Fruit fly (Drosophila melanogaster) whole organism, wandering third instar larva: Measurements from ENCODE around the gene CG10969.

Experiments
- Abd-B ChIP-seq: fragments of >200 bp; optimal IDR thresholded peaks from 2 replicates; lab custom pipeline; 2017; ENCODE audit warnings: missing biosample characterization, missing genetic modification characterization
- CG32264 ChIP-seq: fragments of 200-800 bp; sonication (Bioruptor generic); optimal IDR thresholded peaks from 2 replicates; lab custom pipeline; 2016; ENCODE audit warnings: missing biosample characterization, missing genetic modification characterization
- CG9705 ChIP-seq: fragments of 200-800 bp; sonication (Bioruptor generic); optimal IDR thresholded peaks from 2 replicates; lab custom pipeline; 2018; ENCODE audit warnings: missing biosample characterization, mild to moderate bottlenecking, missing genetic modification characterization
- Dfd ChIP-seq: fragments of >200 bp; optimal IDR thresholded peaks from 2 replicates; lab custom pipeline; 2017; ENCODE audit warnings: missing biosample characterization, missing genetic modification characterization
- Dif ChIP-seq: fragments of 200-275, 200-300 bp; sonication (Bioruptor generic); optimal IDR thresholded peaks from 2 replicates; lab custom pipeline; 2018; ENCODE audit warnings: missing biosample characterization, missing genetic modification characterization; ENCODE audit not compliant: partially characterized antibody
- GATAd ChIP-seq: sonication (Bioruptor generic); optimal IDR thresholded peaks from 2 replicates; lab custom pipeline; 2016; ENCODE audit warnings: missing biosample characterization, missing genetic modification characterization
- Hnf4 ChIP-seq: fragments of 200-800 bp; sonication (Bioruptor generic); optimal IDR thresholded peaks from 2 replicates; lab custom pipeline; 2016; ENCODE audit warnings: missing biosample characterization, mild to moderate bottlenecking, missing genetic modification characterization
- Hr78 ChIP-seq: fragments of >200 bp; optimal IDR thresholded peaks from 2 replicates; lab custom pipeline; 2017; ENCODE audit warnings: missing biosample characterization, missing genetic modification characterization
- Hr83 ChIP-seq: fragments of 200-300 bp; sonication (Bioruptor generic); optimal IDR thresholded peaks from 2 replicates; lab custom pipeline; 2016; ENCODE audit warnings: missing biosample characterization, mild to moderate bottlenecking, missing genetic modification characterization, moderate library complexity; ENCODE audit not compliant: poor library complexity, severe bottlenecking
- Jra ChIP-seq: sonication (Bioruptor generic); optimal IDR thresholded peaks from 2 replicates; lab custom pipeline; 2016; ENCODE audit warnings: missing biosample characterization, missing genetic modification characterization
- Mio ChIP-seq: sonication (Bioruptor generic); optimal IDR thresholded peaks from 2 replicates; lab custom pipeline; 2016; ENCODE audit warnings: missing biosample characterization, missing genetic modification characterization
- Myc ChIP-seq: fragments of >200 bp; optimal IDR thresholded peaks from 2 replicates; lab custom pipeline; 2017
- N ChIP-seq: fragments of >200 bp; optimal IDR thresholded peaks from 2 replicates; lab custom pipeline; 2018; ENCODE audit warnings: missing biosample characterization, missing external identifiers, missing genetic modification characterization
- Rel ChIP-seq, 2 experiments: fragments of 200-800 bp; sonication (Bioruptor generic) in 1 of 2; optimal IDR thresholded peaks; 2 replicates in 1 of 2; 3 replicates in 1 of 2; lab custom pipeline; 2016 to 2019; ENCODE audit warnings: mild to moderate bottlenecking in 2 of 2, missing biosample characterization in 2 of 2, missing genetic modification characterization in 2 of 2, moderate library complexity in 1 of 2
- Sp1 ChIP-seq: fragments of 200-800 bp; sonication (Bioruptor generic); optimal IDR thresholded peaks from 3 replicates; lab custom pipeline; 2019; ENCODE audit warnings: missing biosample characterization, mild to moderate bottlenecking, missing genetic modification characterization, moderate library complexity
- Vsx2 ChIP-seq: fragments of 200-300, 225-300 bp; sonication (Bioruptor generic); optimal IDR thresholded peaks from 2 replicates; lab custom pipeline; 2018; ENCODE audit warnings: missing biosample characterization, missing genetic modification characterization; ENCODE audit not compliant: partially characterized antibody
- br ChIP-seq: fragments of 200-800 bp; sonication (Bioruptor generic); optimal IDR thresholded peaks from 2 replicates; lab custom pipeline; 2016; ENCODE audit warnings: missing biosample characterization, missing genetic modification characterization
- brk ChIP-seq: fragments of 200-800 bp; sonication (Bioruptor generic); optimal IDR thresholded peaks from 2 replicates; lab custom pipeline; 2016; ENCODE audit warnings: missing biosample characterization, mild to moderate bottlenecking, missing genetic modification characterization
- dl ChIP-seq, 2 experiments: fragments of 175-275, 200-275 bp in 1 of 2; fragments of 200-275 bp in 1 of 2; sonication (Bioruptor generic); optimal IDR thresholded peaks; lab custom pipeline; 2018; ENCODE audit warnings: mild to moderate bottlenecking in 2 of 2, missing biosample characterization in 2 of 2, missing genetic modification characterization in 2 of 2, moderate library complexity in 2 of 2; ENCODE audit not compliant: partially characterized antibody in 2 of 2, insufficient read depth in 1 of 2
- dmrt93B ChIP-seq: fragments of 200-800 bp; sonication (Bioruptor generic); optimal IDR thresholded peaks from 2 replicates; lab custom pipeline; 2018; ENCODE audit warnings: missing biosample characterization, mild to moderate bottlenecking, missing genetic modification characterization
- foxo ChIP-seq, 2 experiments: fragments of 200-800 bp; sonication (Bioruptor generic); optimal IDR thresholded peaks; 2 replicates in 1 of 2; 3 replicates in 1 of 2; lab custom pipeline; 2016 to 2017; ENCODE audit warnings: missing biosample characterization in 2 of 2, missing genetic modification characterization in 2 of 2
- fru ChIP-seq: fragments of 200-800 bp; sonication (Bioruptor generic); optimal IDR thresholded peaks from 3 replicates; lab custom pipeline; 2016; ENCODE audit warnings: missing biosample characterization, mild to moderate bottlenecking, missing genetic modification characterization
- h ChIP-seq: fragments of 200-800 bp; sonication (Bioruptor generic); optimal IDR thresholded peaks from 3 replicates; lab custom pipeline; 2016; ENCODE audit warnings: missing biosample characterization, mild to moderate bottlenecking, missing genetic modification characterization
- jim ChIP-seq: fragments of 175-275, 200-325 bp; sonication (Bioruptor generic); optimal IDR thresholded peaks from 2 replicates; lab custom pipeline; 2016; ENCODE audit warnings: missing biosample characterization, mild to moderate bottlenecking, missing genetic modification characterization
- lola ChIP-seq: fragments of >200 bp; optimal IDR thresholded peaks from 2 replicates; lab custom pipeline; 2017; ENCODE audit warnings: missing biosample characterization, missing genetic modification characterization
- pan ChIP-seq: fragments of >200 bp; optimal IDR thresholded peaks from 2 replicates; lab custom pipeline; 2017
- psq ChIP-seq: fragments of 200-800 bp; sonication (Bioruptor generic); optimal IDR thresholded peaks from 3 replicates; lab custom pipeline; 2017; ENCODE audit warnings: missing biosample characterization, mild to moderate bottlenecking, missing genetic modification characterization, moderate library complexity
- rgr ChIP-seq: fragments of 200-800 bp; sonication (Bioruptor generic); optimal IDR thresholded peaks from 3 replicates; lab custom pipeline; 2016; ENCODE audit warnings: missing biosample characterization, mild to moderate bottlenecking, missing genetic modification characterization
- sv ChIP-seq: fragments of 200-800 bp; sonication (Bioruptor generic); optimal IDR thresholded peaks from 3 replicates; lab custom pipeline; 2016; ENCODE audit warnings: missing biosample characterization, missing genetic modification characterization
- tai ChIP-seq: sonication (Bioruptor generic); optimal IDR thresholded peaks from 2 replicates; lab custom pipeline; 2016; ENCODE audit warnings: missing biosample characterization, missing genetic modification characterization
- usp ChIP-seq: fragments of >200 bp; optimal IDR thresholded peaks from 2 replicates; lab custom pipeline; 2017; ENCODE audit warnings: missing biosample characterization, missing genetic modification characterization
- woc ChIP-seq: sonication (Bioruptor generic); optimal IDR thresholded peaks from 2 replicates; lab custom pipeline; 2016; ENCODE audit warnings: missing biosample characterization, mild to moderate bottlenecking, missing genetic modification characterization

The CG10969 gene

dm6 chr3L:12798795-12799311, 18.0 kb upstream of the CG10969 start:
- TF ChIP-seq tai (GFP tag; lab: Kevin White, UChicago): no peak
- TF ChIP-seq Jra (GFP tag; lab: Kevin White, UChicago): no peak
- no peak for TF ChIP-seq pan (lab: Kevin White, UChicago)
- no peak for TF ChIP-seq jim (GFP tag; lab: Kevin White, UChicago)
- no peak for TF ChIP-seq foxo (GFP tag; optimal IDR thresholded peaks at IDR 0.05; lab: Kevin White, UChicago)
- TF ChIP-seq sv (GFP tag; lab: Kevin White, UChicago): no peak
- no peak for TF ChIP-seq rgr (GFP tag; lab: Kevin White, UChicago)
- no peak for TF ChIP-seq woc (GFP tag; lab: Kevin White, UChicago)
- TF ChIP-seq Vsx2 (GFP tag; lab: Kevin White, UChicago): no peak
- peak; percentile 20 for TF ChIP-seq psq
- no peak for TF ChIP-seq Mio
- TF ChIP-seq fru (GFP tag; lab: Kevin White, UChicago): peak; percentile 54
- TF ChIP-seq Hnf4 (GFP tag; lab: Kevin White, UChicago): no peak
- no peak for TF ChIP-seq dl (GFP tag; optimal IDR thresholded peaks at IDR 0.05; lab: Kevin White, UChicago; ENCODE audit: insufficient read depth in 1 of 2, partially characterized antibody in 2 of 2)
- no peak for TF ChIP-seq Myc (lab: Kevin White, UChicago)
- no peak for TF ChIP-seq Dfd (GFP tag; lab: Kevin White, UChicago)
- no peak for TF ChIP-seq lola (GFP tag; lab: Kevin White, UChicago)
- TF ChIP-seq Dif (GFP tag; lab: Kevin White, UChicago): no peak
- TF ChIP-seq usp (GFP tag; lab: Kevin White, UChicago): no peak
- no peak for TF ChIP-seq GATAd (GFP tag; lab: Kevin White, UChicago)
- no peak for TF ChIP-seq N (GFP tag; lab: Kevin White, UChicago)
- peak; percentile 3 for TF ChIP-seq Sp1 (GFP tag; lab: Kevin White, UChicago)
- TF ChIP-seq br (GFP tag; lab: Kevin White, UChicago): peak; percentile 8
- no peak for TF ChIP-seq Hr83 (GFP tag; lab: Kevin White, UChicago)
- TF ChIP-seq Rel (GFP tag; optimal IDR thresholded peaks at IDR 0.05; lab: Kevin White, UChicago): no peak
- no peak for TF ChIP-seq Rel (tag; optimal IDR thresholded peaks at IDR 0.05; lab: Kevin White, UChicago)
- peak; percentile 16 for TF ChIP-seq h (GFP tag; lab: Kevin White, UChicago)
- no peak for TF ChIP-seq dmrt93B (GFP tag; lab: Kevin White, UChicago)
- no peak for TF ChIP-seq Abd-B
- no peak for TF ChIP-seq Hr78 (GFP tag; lab: Kevin White, UChicago)

DNA sequence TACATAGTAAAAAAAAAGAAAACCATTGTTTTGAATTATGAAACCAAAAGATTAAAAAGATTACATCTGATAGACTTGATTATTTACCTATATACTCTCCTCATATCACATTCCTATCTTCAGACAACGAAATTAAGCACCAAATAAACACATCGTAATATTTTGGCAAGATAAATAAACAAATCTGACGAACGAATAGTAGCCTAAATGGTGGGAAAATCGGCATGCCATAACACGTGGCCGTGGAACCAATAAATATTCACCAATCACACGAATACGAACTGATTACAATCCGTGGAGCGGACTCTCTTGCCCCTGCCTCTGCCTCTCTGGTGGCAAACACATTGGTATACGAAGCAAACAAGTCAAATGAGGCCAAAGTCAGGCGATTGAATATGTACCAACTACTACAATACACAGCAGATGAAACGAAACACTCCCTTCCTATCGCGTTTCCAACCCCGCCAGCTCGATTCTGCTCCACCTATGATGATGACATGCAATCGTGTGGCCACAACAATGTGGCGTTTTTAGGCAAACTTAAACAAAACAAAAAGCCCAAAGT, 15.3 kb upstream of the CG10969 start:
- TF ChIP-seq CG9705 (no peak), Abd-B (no peak), CG32264 (no peak), Hnf4 (GFP tag; lab: Kevin White, UChicago) (no peak), pan (lab: Kevin White, UChicago) (no peak), jim (GFP tag; lab: Kevin White, UChicago) (no peak)

DNA sequence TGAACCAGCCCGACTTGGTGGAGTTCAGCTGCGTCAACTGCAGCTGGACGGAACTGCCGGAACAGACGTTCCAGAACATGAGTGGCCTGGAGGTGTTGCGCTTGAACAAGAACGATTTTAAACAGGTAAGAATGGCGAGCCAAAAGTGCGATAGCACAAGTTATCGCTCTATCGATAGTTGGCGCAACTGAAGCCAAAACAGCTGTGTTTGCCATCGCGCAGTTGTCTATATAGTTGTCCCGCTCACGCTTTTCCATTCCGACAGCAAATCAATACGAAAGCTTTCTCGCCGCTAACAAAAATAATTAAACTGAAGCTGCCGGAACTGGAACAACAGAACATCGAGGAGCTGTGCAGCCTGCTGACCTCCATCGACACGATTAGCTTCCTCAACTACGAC, 13.6 kb upstream of the CG10969 start:
- TF ChIP-seq jim (GFP tag; lab: Kevin White, UChicago) (no peak), sv (GFP tag; lab: Kevin White, UChicago) (no peak), Myc (lab: Kevin White, UChicago) (no peak), tai (GFP tag; lab: Kevin White, UChicago) (no peak), br (GFP tag; lab: Kevin White, UChicago) (no peak), woc (GFP tag; lab: Kevin White, UChicago) (no peak), GATAd (GFP tag; lab: Kevin White, UChicago) (no peak), h (GFP tag; lab: Kevin White, UChicago) (no peak), brk (GFP tag; lab: Kevin White, UChicago) (no peak), Mio (no peak), pan (lab: Kevin White, UChicago) (no peak), Abd-B (no peak), Hnf4 (GFP tag; lab: Kevin White, UChicago) (no peak), Hr83 (GFP tag; lab: Kevin White, UChicago) (no peak), Jra (GFP tag; lab: Kevin White, UChicago) (no peak), usp (GFP tag; lab: Kevin White, UChicago) (no peak), fru (GFP tag; lab: Kevin White, UChicago) (no peak), psq (no peak), lola (GFP tag; lab: Kevin White, UChicago) (no peak)
